Fruit fly (Drosophila melanogaster) whole organism: ENCODE results near the gene GABA-B-R2.

ENCODE experiments used
- CG8478 ChIP-seq: fragments of >200 bp; optimal IDR thresholded peaks from 2 replicates; lab custom pipeline; 2018; ENCODE audit warnings: inconsistent platforms
- Dll ChIP-seq: fragments of >200 bp; optimal IDR thresholded peaks from 2 replicates; lab custom pipeline; 2017

DNA sequence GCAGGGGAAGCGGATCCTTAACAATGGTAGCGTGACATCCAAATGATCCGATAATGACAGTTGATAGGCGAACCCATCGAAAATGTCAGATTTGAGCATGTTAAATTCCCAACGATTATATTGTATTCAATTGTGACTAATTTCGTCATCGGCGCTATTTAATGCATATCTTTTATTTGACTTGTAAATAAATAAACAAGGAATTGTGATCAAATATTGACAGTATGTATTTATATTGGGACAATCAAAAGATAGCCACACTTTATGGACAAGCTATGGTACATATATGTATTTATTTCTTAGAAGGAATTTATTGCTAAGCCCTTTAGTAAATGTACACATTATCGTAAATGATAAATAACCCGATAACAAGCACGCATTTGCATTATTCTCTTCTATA lies 49.5 kb upstream of the GABA-B-R2 start:
- TF ChIP-seq CG8478 (lab: Kevin White, UChicago) (no peak), Dll (no peak)
